Worm (Caenorhabditis elegans): ENCODE measurements around the gene otpl-2.

The otpl-2 gene

ce11 chrV:4073455-4073854, at the start of gene otpl-2:
Gene otpl-2 (plus strand): TSS chrV:4073755.
- TF ChIP-seq ham-2 (GFP tag; optimal IDR thresholded peaks at IDR 0.05): no peak

- TF ChIP-seq mep-1 (tag; optimal IDR thresholded peaks at IDR 0.05) (no peak), drap-1 (GFP tag; optimal IDR thresholded peaks at IDR 0.05) (no peak), ztf-11 (tag; optimal IDR thresholded peaks at IDR 0.05) (no peak), unc-62 (GFP tag; optimal IDR thresholded peaks at IDR 0.05) (no peak), ces-1 (GFP tag; optimal IDR thresholded peaks at IDR 0.05) (no peak), nhr-2 (tag; optimal IDR thresholded peaks at IDR 0.05) (no peak), mls-2 (tag; optimal IDR thresholded peaks at IDR 0.05) (no peak), lin-32 (GFP tag; optimal IDR thresholded peaks at IDR 0.05) (no peak)
Measured at ce11 chrV:4024777-4025176, 48.8 kb upstream of the otpl-2 start, which contains the start of gene K09D9.1. Gene K09D9.1 (plus strand): TSS chrV:4025047.

- TF ChIP-seq ceh-83 (GFP tag; optimal IDR thresholded peaks at IDR 0.05) (no peak), bed-3 (GFP tag; optimal IDR thresholded peaks at IDR 0.05) (no peak), unc-120 (tag; optimal IDR thresholded peaks at IDR 0.05; ENCODE audit: poor library complexity, severe bottlenecking) (no peak), nhr-2 (tag; optimal IDR thresholded peaks at IDR 0.05) (no peak), nhr-28 (tag; optimal IDR thresholded peaks at IDR 0.05) (no peak), drap-1 (GFP tag; optimal IDR thresholded peaks at IDR 0.05) (no peak), ham-2 (GFP tag; optimal IDR thresholded peaks at IDR 0.05) (no peak), M03D4.4 (tag; optimal IDR thresholded peaks at IDR 0.05) (no peak), sem-2 (GFP tag; optimal IDR thresholded peaks at IDR 0.05) (no peak), elt-3 (tag; optimal IDR thresholded peaks at IDR 0.05) (no peak), pha-4 (tag; optimal IDR thresholded peaks at IDR 0.05) (no peak), unc-62 (GFP tag; optimal IDR thresholded peaks at IDR 0.05) (no peak), ztf-11 (tag; optimal IDR thresholded peaks at IDR 0.05) (no peak), lin-32 (GFP tag; optimal IDR thresholded peaks at IDR 0.05) (no peak), elt-1 (tag; optimal IDR thresholded peaks at IDR 0.05; ENCODE audit: borderline replicate concordance, insufficient read depth) (no peak), ceh-39 (tag; optimal IDR thresholded peaks at IDR 0.05) (no peak), lin-13 (tag; optimal IDR thresholded peaks at IDR 0.05) (no peak), tbx-8 (GFP tag; optimal IDR thresholded peaks at IDR 0.05) (no peak), blmp-1 (tag; optimal IDR thresholded peaks at IDR 0.05) (no peak), nhr-12 (tag; optimal IDR thresholded peaks at IDR 0.05) (no peak)
Measured at ce11 chrV:4029627-4030026, 43.9 kb upstream of the otpl-2 start.

- TF ChIP-seq unc-39 (tag; optimal IDR thresholded peaks at IDR 0.05) (no peak), nhr-76 (tag; optimal IDR thresholded peaks at IDR 0.05) (no peak), nhr-28 (tag; optimal IDR thresholded peaks at IDR 0.05) (no peak), pha-4 (tag; optimal IDR thresholded peaks at IDR 0.05) (no peak)
Measured at ce11 chrV:4031319-4031718, 42.2 kb upstream of the otpl-2 start, which contains the start of gene cyp-35A4. Gene cyp-35A4 (plus strand): TSS chrV:4031619.

- no peak for TF ChIP-seq nhr-237 (tag; optimal IDR thresholded peaks at IDR 0.05)
- TF ChIP-seq sem-2 (GFP tag; optimal IDR thresholded peaks at IDR 0.05): no peak
- TF ChIP-seq nhr-76 (tag; optimal IDR thresholded peaks at IDR 0.05): no peak
- TF ChIP-seq elt-1 (tag; optimal IDR thresholded peaks at IDR 0.05; ENCODE audit: borderline replicate concordance, insufficient read depth): no peak
- no peak for TF ChIP-seq drap-1 (GFP tag; optimal IDR thresholded peaks at IDR 0.05)
- TF ChIP-seq M03D4.4 (tag; optimal IDR thresholded peaks at IDR 0.05): no peak
- TF ChIP-seq mab-5 (tag; optimal IDR thresholded peaks at IDR 0.05): no peak
- no peak for TF ChIP-seq nhr-2 (tag; optimal IDR thresholded peaks at IDR 0.05)
- TF ChIP-seq mep-1 (tag; optimal IDR thresholded peaks at IDR 0.05): no peak
- no peak for TF ChIP-seq unc-39 (tag; optimal IDR thresholded peaks at IDR 0.05)
- no peak for TF ChIP-seq mls-2 (tag; optimal IDR thresholded peaks at IDR 0.05)
- no peak for TF ChIP-seq unc-62 (GFP tag; optimal IDR thresholded peaks at IDR 0.05)
- no peak for TF ChIP-seq nhr-12 (tag; optimal IDR thresholded peaks at IDR 0.05)
- no peak for TF ChIP-seq zip-8 (tag; optimal IDR thresholded peaks at IDR 0.05)
- TF ChIP-seq nhr-28 (tag; optimal IDR thresholded peaks at IDR 0.05): no peak
- TF ChIP-seq hlh-1 (tag; optimal IDR thresholded peaks at IDR 0.05): no peak
- no peak for TF ChIP-seq flh-1 (GFP tag; optimal IDR thresholded peaks at IDR 0.05)
Measured at ce11 chrV:4034303-4034702, 39.3 kb upstream of the otpl-2 start, which contains the start of gene C49G7.7. Gene C49G7.7 (plus strand): TSS chrV:4034476.

ce11 chrV:4035811-4036210, 37.7 kb upstream of the otpl-2 start, which contains the start of gene C49G7.13:
Gene C49G7.13 (plus strand): TSS chrV:4036111.
- TF ChIP-seq bed-3 (GFP tag; optimal IDR thresholded peaks at IDR 0.05) (no peak), ces-1 (GFP tag; optimal IDR thresholded peaks at IDR 0.05) (no peak), hlh-1 (tag; optimal IDR thresholded peaks at IDR 0.05) (no peak), ceh-83 (GFP tag; optimal IDR thresholded peaks at IDR 0.05) (no peak), flh-1 (GFP tag; optimal IDR thresholded peaks at IDR 0.05) (no peak), cnd-1 (tag; optimal IDR thresholded peaks at IDR 0.05) (no peak), drap-1 (GFP tag; optimal IDR thresholded peaks at IDR 0.05) (no peak), pha-4 (tag; optimal IDR thresholded peaks at IDR 0.05) (no peak), unc-62 (GFP tag; optimal IDR thresholded peaks at IDR 0.05) (no peak), lsy-2 (tag; optimal IDR thresholded peaks at IDR 0.05) (no peak), unc-39 (tag; optimal IDR thresholded peaks at IDR 0.05) (no peak), lin-13 (tag; optimal IDR thresholded peaks at IDR 0.05) (no peak), lin-32 (GFP tag; optimal IDR thresholded peaks at IDR 0.05) (no peak), unc-120 (tag; optimal IDR thresholded peaks at IDR 0.05; ENCODE audit: poor library complexity, severe bottlenecking) (no peak), blmp-1 (tag; optimal IDR thresholded peaks at IDR 0.05) (no peak), mab-5 (tag; optimal IDR thresholded peaks at IDR 0.05) (no peak), M03D4.4 (tag; optimal IDR thresholded peaks at IDR 0.05) (no peak), elt-3 (tag; optimal IDR thresholded peaks at IDR 0.05) (no peak), nhr-237 (tag; optimal IDR thresholded peaks at IDR 0.05) (no peak)

Measured in whole organism, mixed stage, embryonic.